Worm (Caenorhabditis elegans) whole organism, early embryonic: ENCODE measurements around the gene Y43F8C.9.

Experiments used
- B0310.2 ChIP-seq: sonication (generic microtip); optimal IDR thresholded peaks from 2 replicates; lab custom pipeline; 2016; ENCODE audit warnings: mild to moderate bottlenecking, missing genetic modification characterization, missing compliant biosample characterization
- F13C5.2 ChIP-seq: sonication (generic microtip); optimal IDR thresholded peaks from 2 replicates; lab custom pipeline; 2017; ENCODE audit warnings: mild to moderate bottlenecking, missing genetic modification characterization, inconsistent platforms, missing compliant biosample characterization
- aly-1 ChIP-seq: sonication (generic microtip); optimal IDR thresholded peaks from 2 replicates; lab custom pipeline; 2016; ENCODE audit warnings: missing genetic modification characterization, missing compliant biosample characterization
- ama-1 ChIP-seq: fragments of 150-350 bp; optimal IDR thresholded peaks from 2 replicates; lab custom pipeline; 2014
- ceh-13 ChIP-seq: fragments of 200-800 bp; sonication (Bioruptor generic); optimal IDR thresholded peaks from 2 replicates; lab custom pipeline; 2018; ENCODE audit warnings: mild to moderate bottlenecking, missing genetic modification characterization, missing compliant biosample characterization
- ceh-36 ChIP-seq: sonication (generic microtip); optimal IDR thresholded peaks from 2 replicates; lab custom pipeline; 2016; ENCODE audit warnings: missing genetic modification characterization, inconsistent platforms, missing compliant biosample characterization
- ets-7 ChIP-seq: sonication (generic microtip); optimal IDR thresholded peaks from 2 replicates; lab custom pipeline; 2016; ENCODE audit warnings: missing genotype, missing genetic modification characterization, missing compliant biosample characterization
- flt-1 ChIP-seq: fragments of 200-800 bp; sonication (Bioruptor generic); IDR thresholded peaks from 2 replicates; pipeline ENCODE4 v1.3.6; 2022; ENCODE audit warnings: missing genetic modification characterization, missing compliant biosample characterization
- hmbx-1 ChIP-seq: sonication (generic microtip); optimal IDR thresholded peaks from 2 replicates; lab custom pipeline; 2016; ENCODE audit warnings: mild to moderate bottlenecking, missing genetic modification characterization, missing compliant biosample characterization
- hmg-4 ChIP-seq: fragments of 200-800 bp; sonication (Bioruptor generic); optimal IDR thresholded peaks from 2 replicates; lab custom pipeline; 2018; ENCODE audit warnings: mild to moderate bottlenecking, missing genetic modification characterization, missing compliant biosample characterization
- hnd-1 ChIP-seq: sonication (generic microtip); optimal IDR thresholded peaks from 2 replicates; lab custom pipeline; 2016; ENCODE audit warnings: missing genetic modification characterization, missing compliant biosample characterization
- pes-1 ChIP-seq: fragments of 200-800 bp; sonication (Bioruptor generic); IDR thresholded peaks from 2 replicates; pipeline ENCODE4 v1.3.6; 2022; ENCODE audit warnings: missing genetic modification reagents, missing genetic modification characterization, missing compliant biosample characterization
- scrt-1 ChIP-seq: fragments of 200-800 bp; sonication (Bioruptor generic); IDR thresholded peaks from 2 replicates; pipeline ENCODE4 v1.3.6; 2022; ENCODE audit warnings: missing genetic modification characterization, missing compliant biosample characterization
- sea-1 ChIP-seq: fragments of 200-800 bp; sonication (Bioruptor generic); conservative IDR thresholded peaks from 2 replicates; pipeline ENCODE4 v1.3.6; 2022; ENCODE audit warnings: missing genetic modification characterization, missing compliant biosample characterization
- tbx-11 ChIP-seq: fragments of 200-800 bp; sonication (Bioruptor generic); IDR thresholded peaks from 2 replicates; pipeline ENCODE4 v1.3.6; 2022; ENCODE audit warnings: missing genetic modification characterization, missing compliant biosample characterization
- tbx-37 ChIP-seq: fragments of 200-800 bp; sonication (Bioruptor generic); conservative IDR thresholded peaks from 2 replicates; pipeline ENCODE4 v1.3.6; 2022; ENCODE audit warnings: missing genetic modification reagents, missing genetic modification characterization, missing compliant biosample characterization
- tra-4 ChIP-seq: sonication (generic microtip); optimal IDR thresholded peaks from 2 replicates; lab custom pipeline; 2017; ENCODE audit warnings: missing genetic modification characterization, missing compliant biosample characterization

Gene Y43F8C.9

ce11 chrV:19645572-19646155, at the start of gene Y43F8C.9:
Gene Y43F8C.9 (plus strand): TSS chrV:19646105.
- TF ChIP-seq tra-4 (tag; lab: Kevin White, UChicago) = no peak
- no peak for TF ChIP-seq ama-1 (lab: Kevin White, UChicago)
- TF ChIP-seq tbx-37 (GFP tag; lab: Robert Waterston, UW) = no peak
- no peak for TF ChIP-seq pes-1 (GFP tag; lab: Robert Waterston, UW)
- TF ChIP-seq hnd-1 (tag; lab: Kevin White, UChicago) = no peak
- no peak for TF ChIP-seq ceh-13 (GFP tag; lab: Kevin White, UChicago)
- TF ChIP-seq sea-1 (GFP tag; lab: Robert Waterston, UW) = no peak

- TF ChIP-seq hmbx-1 (tag; lab: Kevin White, UChicago) = no peak
- TF ChIP-seq F13C5.2 = no peak
- no peak for TF ChIP-seq ceh-36
- TF ChIP-seq scrt-1 (GFP tag; lab: Robert Waterston, UW) = no peak
- no peak for TF ChIP-seq hmg-4 (GFP tag; lab: Kevin White, UChicago)
- TF ChIP-seq pes-1 (GFP tag; lab: Robert Waterston, UW) = no peak
- no peak for TF ChIP-seq tra-4 (tag; lab: Kevin White, UChicago)
- no peak for TF ChIP-seq aly-1 (tag; lab: Kevin White, UChicago)
- no peak for TF ChIP-seq tbx-37 (GFP tag; lab: Robert Waterston, UW)
- TF ChIP-seq ama-1 (lab: Kevin White, UChicago) = no peak
- no peak for TF ChIP-seq ets-7 (tag; lab: Kevin White, UChicago)
- no peak for TF ChIP-seq ceh-13 (GFP tag; lab: Kevin White, UChicago)
- TF ChIP-seq flt-1 (GFP tag; lab: Robert Waterston, UW) = no peak
- TF ChIP-seq B0310.2 (tag; lab: Kevin White, UChicago) = no peak
- TF ChIP-seq sea-1 (GFP tag; lab: Robert Waterston, UW) = no peak
- TF ChIP-seq hnd-1 (tag; lab: Kevin White, UChicago) = no peak
- no peak for TF ChIP-seq tbx-11 (GFP tag; lab: Robert Waterston, UW)
Observed at ce11 chrV:19599087-19599486, 46.8 kb upstream of the Y43F8C.9 start.

ce11 chrV:19605415-19605814, 40.5 kb upstream of the Y43F8C.9 start:
- TF ChIP-seq flt-1 (GFP tag; lab: Robert Waterston, UW) (no peak), hmg-4 (GFP tag; lab: Kevin White, UChicago) (no peak), B0310.2 (tag; lab: Kevin White, UChicago) (no peak), scrt-1 (GFP tag; lab: Robert Waterston, UW) (no peak), hmbx-1 (tag; lab: Kevin White, UChicago) (no peak), hnd-1 (tag; lab: Kevin White, UChicago) (no peak), tbx-11 (GFP tag; lab: Robert Waterston, UW) (no peak), pes-1 (GFP tag; lab: Robert Waterston, UW) (no peak), ama-1 (lab: Kevin White, UChicago) (no peak)

ce11 chrV:19605880-19606279, 40.0 kb upstream of the Y43F8C.9 start, which contains the start of gene nlp-25:
Gene nlp-25 (plus strand): TSS chrV:19606180.
- TF ChIP-seq ceh-36 (no peak), flt-1 (GFP tag; lab: Robert Waterston, UW) (no peak), hmbx-1 (tag; lab: Kevin White, UChicago) (no peak), F13C5.2 (no peak), ceh-13 (GFP tag; lab: Kevin White, UChicago) (no peak), hnd-1 (tag; lab: Kevin White, UChicago) (no peak), scrt-1 (GFP tag; lab: Robert Waterston, UW) (no peak), ets-7 (tag; lab: Kevin White, UChicago) (no peak), hmg-4 (GFP tag; lab: Kevin White, UChicago) (no peak), sea-1 (GFP tag; lab: Robert Waterston, UW) (no peak), aly-1 (tag; lab: Kevin White, UChicago) (no peak), ama-1 (lab: Kevin White, UChicago) (no peak), pes-1 (GFP tag; lab: Robert Waterston, UW) (no peak)

ce11 chrV:19608665-19609064, 37.2 kb upstream of the Y43F8C.9 start:
- no peak for TF ChIP-seq tbx-37 (GFP tag; lab: Robert Waterston, UW)

- TF ChIP-seq flt-1 (GFP tag; lab: Robert Waterston, UW) (no peak), hnd-1 (tag; lab: Kevin White, UChicago) (no peak), scrt-1 (GFP tag; lab: Robert Waterston, UW) (no peak), aly-1 (tag; lab: Kevin White, UChicago) (no peak), tra-4 (tag; lab: Kevin White, UChicago) (no peak)
Observed at ce11 chrV:19609194-19609593, 36.7 kb upstream of the Y43F8C.9 start, which contains the start of gene grsp-1. Gene grsp-1 (plus strand): TSS chrV:19609494.

- no peak for TF ChIP-seq tbx-11 (GFP tag; lab: Robert Waterston, UW)
- no peak for TF ChIP-seq sea-1 (GFP tag; lab: Robert Waterston, UW)
- TF ChIP-seq ets-7 (tag; lab: Kevin White, UChicago) = no peak
- no peak for TF ChIP-seq F13C5.2
- no peak for TF ChIP-seq flt-1 (GFP tag; lab: Robert Waterston, UW)
- no peak for TF ChIP-seq tbx-37 (GFP tag; lab: Robert Waterston, UW)
- no peak for TF ChIP-seq scrt-1 (GFP tag; lab: Robert Waterston, UW)
- no peak for TF ChIP-seq hmbx-1 (tag; lab: Kevin White, UChicago)
- TF ChIP-seq hmg-4 (GFP tag; lab: Kevin White, UChicago) = no peak
- no peak for TF ChIP-seq ama-1 (lab: Kevin White, UChicago)
- no peak for TF ChIP-seq B0310.2 (tag; lab: Kevin White, UChicago)
- no peak for TF ChIP-seq hnd-1 (tag; lab: Kevin White, UChicago)
- TF ChIP-seq ceh-36 = no peak
- TF ChIP-seq ceh-13 (GFP tag; lab: Kevin White, UChicago) = no peak
- no peak for TF ChIP-seq pes-1 (GFP tag; lab: Robert Waterston, UW)
- no peak for TF ChIP-seq tra-4 (tag; lab: Kevin White, UChicago)
- no peak for TF ChIP-seq aly-1 (tag; lab: Kevin White, UChicago)
Observed at ce11 chrV:19610118-19610707, 35.7 kb upstream of the Y43F8C.9 start.
